Fruit fly (Drosophila melanogaster) whole organism, embryonic: ENCODE results near the gene Pex14.

ENCODE experiments used
- Aef1 ChIP-seq: fragments of 200-800 bp; sonication (Bioruptor generic); IDR thresholded peaks from 3 replicates; pipeline ENCODE4 v1.3.6; 2022; ENCODE audit warnings: missing biosample characterization, missing genetic modification characterization
- CG10267 ChIP-seq: fragments of 200-800 bp; sonication (Bioruptor generic); optimal IDR thresholded peaks from 2 replicates; lab custom pipeline; 2018; ENCODE audit warnings: missing biosample characterization, mild to moderate bottlenecking, missing genetic modification characterization, moderate library complexity
- CG10979 ChIP-seq: fragments of 200-800 bp; sonication (Bioruptor generic); optimal IDR thresholded peaks from 2 replicates; lab custom pipeline; 2018; ENCODE audit warnings: missing biosample characterization, mild to moderate bottlenecking, missing genetic modification characterization, moderate library complexity
- CG11093 ChIP-seq: fragments of 200-800 bp; sonication (Bioruptor generic); IDR thresholded peaks from 3 replicates; pipeline ENCODE4 v1.3.6; 2022; ENCODE audit warnings: missing biosample characterization, missing genetic modification characterization
- CG12299 ChIP-seq: fragments of 200-800 bp; sonication (Bioruptor generic); optimal IDR thresholded peaks from 2 replicates; lab custom pipeline; 2018; ENCODE audit warnings: missing biosample characterization, mild to moderate bottlenecking, missing genetic modification characterization
- CG1233 ChIP-seq: fragments of 200-800 bp; sonication (Bioruptor generic); optimal IDR thresholded peaks from 4 replicates; lab custom pipeline; 2018; ENCODE audit warnings: missing biosample characterization, mild to moderate bottlenecking, missing genetic modification characterization
- CG12391 ChIP-seq: fragments of 200-800 bp; sonication (Bioruptor generic); optimal IDR thresholded peaks from 3 replicates; lab custom pipeline; 2018; ENCODE audit warnings: missing biosample characterization, mild to moderate bottlenecking, missing genetic modification characterization, moderate library complexity
- CG14014 ChIP-seq: fragments of 200-800 bp; sonication (Bioruptor generic); IDR thresholded peaks from 2 replicates; pipeline ENCODE4 v1.3.6; 2022; ENCODE audit warnings: missing biosample characterization, missing genetic modification characterization
- CG14050 ChIP-seq: fragments of 200-800 bp; sonication (Bioruptor generic); IDR thresholded peaks from 3 replicates; pipeline ENCODE4 v1.3.6; 2022; ENCODE audit warnings: missing biosample characterization, missing genetic modification characterization
- CG15479 ChIP-seq: fragments of 200-800 bp; sonication (Bioruptor generic); optimal IDR thresholded peaks from 3 replicates; lab custom pipeline; 2019; ENCODE audit warnings: missing biosample characterization, mild to moderate bottlenecking, missing genetic modification characterization, moderate library complexity
- CG1602 ChIP-seq: fragments of 200-800 bp; sonication (Bioruptor generic); optimal IDR thresholded peaks from 3 replicates; lab custom pipeline; 2016; ENCODE audit warnings: missing biosample characterization, missing genetic modification characterization
- CG2202 ChIP-seq: fragments of 200-800 bp; sonication (Bioruptor generic); optimal IDR thresholded peaks from 2 replicates; lab custom pipeline; 2018; ENCODE audit warnings: missing biosample characterization, mild to moderate bottlenecking, missing genetic modification characterization
- CG4360 ChIP-seq: fragments of 200-800 bp; sonication (Bioruptor generic); IDR thresholded peaks from 2 replicates; pipeline ENCODE4 v1.3.6; 2022; ENCODE audit warnings: missing biosample characterization, missing genetic modification characterization
- CG4617 ChIP-seq: fragments of 200-800 bp; sonication (Bioruptor generic); optimal IDR thresholded peaks from 3 replicates; lab custom pipeline; 2016; ENCODE audit warnings: missing biosample characterization, missing genetic modification characterization, borderline replicate concordance
- CG7963 ChIP-seq: fragments of 200-800 bp; sonication (Bioruptor generic); IDR thresholded peaks from 3 replicates; pipeline ENCODE4 v1.3.6; 2022; ENCODE audit warnings: missing biosample characterization, missing genetic modification characterization; ENCODE audit not compliant: partially characterized antibody
- CG9727 ChIP-seq: fragments of 200-800 bp; sonication (Bioruptor generic); optimal IDR thresholded peaks from 3 replicates; lab custom pipeline; 2017; ENCODE audit warnings: missing biosample characterization, mild to moderate bottlenecking, missing genetic modification characterization
- CG9817 ChIP-seq: fragments of 200-800 bp; sonication (Bioruptor generic); optimal IDR thresholded peaks from 2 replicates; lab custom pipeline; 2018; ENCODE audit warnings: missing biosample characterization, mild to moderate bottlenecking, missing genetic modification characterization, moderate library complexity
- Chrac-16 ChIP-seq: fragments of 200-800 bp; sonication (Bioruptor generic); optimal IDR thresholded peaks from 3 replicates; lab custom pipeline; 2016; ENCODE audit warnings: missing biosample characterization, missing genetic modification characterization
- Dip2 ChIP-seq: fragments of 200-800 bp; sonication (Bioruptor generic); IDR thresholded peaks from 2 replicates; pipeline ENCODE4 v1.3.6; 2022; ENCODE audit warnings: missing biosample characterization, missing genetic modification characterization
- H2.0 ChIP-seq: fragments of 200-800 bp; sonication (Bioruptor generic); IDR thresholded peaks from 2 replicates; pipeline ENCODE4 v1.3.6; 2022; ENCODE audit warnings: missing biosample characterization, missing genetic modification characterization
- Hand ChIP-seq: fragments of 200-800 bp; sonication (Bioruptor generic); optimal IDR thresholded peaks from 2 replicates; lab custom pipeline; 2017; ENCODE audit warnings: mild to moderate bottlenecking, missing biosample characterization, missing genetic modification reagents, missing genetic modification characterization
- NC2β ChIP-seq: fragments of 200-800 bp; sonication (Bioruptor generic); optimal IDR thresholded peaks from 2 replicates; lab custom pipeline; 2016; ENCODE audit warnings: missing biosample characterization, missing genetic modification characterization
- Oli ChIP-seq: fragments of 200-800 bp; sonication (Bioruptor generic); optimal IDR thresholded peaks from 2 replicates; lab custom pipeline; 2018; ENCODE audit warnings: missing biosample characterization, mild to moderate bottlenecking, missing genetic modification characterization, moderate library complexity
- Ptx1 ChIP-seq: fragments of 200-800 bp; sonication (Bioruptor generic); IDR thresholded peaks from 2 replicates; pipeline ENCODE4 v1.3.6; 2022; ENCODE audit warnings: missing biosample characterization, missing genetic modification characterization
- Rx ChIP-seq: fragments of 200-800 bp; sonication (Bioruptor generic); IDR thresholded peaks from 2 replicates; pipeline ENCODE4 v1.3.6; 2022; ENCODE audit warnings: missing biosample characterization, missing genetic modification characterization
- Trl ChIP-seq, 3 experiments: fragments of >200 bp in 2 of 3; fragments of 200-800 bp in 1 of 3; sonication (Bioruptor generic) in 1 of 3; optimal IDR thresholded peaks; 2 replicates in 1 of 3; 3 replicates in 2 of 3; lab custom pipeline; 2016 to 2017; ENCODE audit warnings: missing biosample characterization in 1 of 3, missing genetic modification characterization in 1 of 3
- ase ChIP-seq: fragments of 200-800 bp; sonication (Bioruptor generic); IDR thresholded peaks from 3 replicates; pipeline ENCODE4 v1.3.6; 2022; ENCODE audit warnings: missing biosample characterization, missing genetic modification characterization
- bab2 ChIP-seq: fragments of 200-800 bp; sonication (Bioruptor generic); optimal IDR thresholded peaks from 2 replicates; lab custom pipeline; 2016; ENCODE audit warnings: missing biosample characterization, missing genetic modification characterization
- cato ChIP-seq: fragments of 200-800 bp; sonication (Bioruptor generic); optimal IDR thresholded peaks from 2 replicates; lab custom pipeline; 2016; ENCODE audit warnings: missing biosample characterization, missing genetic modification characterization, borderline replicate concordance
- caup ChIP-seq: fragments of 200-800 bp; sonication (Bioruptor generic); optimal IDR thresholded peaks from 3 replicates; lab custom pipeline; 2017; ENCODE audit warnings: missing biosample characterization, mild to moderate bottlenecking, missing genetic modification characterization, moderate library complexity; ENCODE audit not compliant: severe bottlenecking
- ci ChIP-seq: fragments of 200-800 bp; sonication (Bioruptor generic); IDR thresholded peaks from 3 replicates; pipeline ENCODE4 v1.3.6; 2022; ENCODE audit warnings: missing biosample characterization, missing genetic modification characterization
- dati ChIP-seq: fragments of 200-800 bp; sonication (Bioruptor generic); IDR thresholded peaks from 2 replicates; pipeline ENCODE4 v1.3.6; 2022; ENCODE audit warnings: missing biosample characterization, missing genetic modification characterization
- dmrt11E ChIP-seq: fragments of 200-800 bp; sonication (Bioruptor generic); optimal IDR thresholded peaks from 3 replicates; lab custom pipeline; 2018; ENCODE audit warnings: missing biosample characterization, mild to moderate bottlenecking, missing genetic modification characterization, moderate library complexity
- emc ChIP-seq: fragments of 200-800 bp; sonication (Bioruptor generic); optimal IDR thresholded peaks from 2 replicates; lab custom pipeline; 2016; ENCODE audit warnings: missing biosample characterization, missing genetic modification characterization
- grn ChIP-seq: fragments of 200-800 bp; sonication (Bioruptor generic); optimal IDR thresholded peaks from 3 replicates; lab custom pipeline; 2017; ENCODE audit warnings: missing biosample characterization, missing genetic modification characterization
- hb ChIP-seq: fragments of 200-800 bp; sonication (Bioruptor generic); IDR thresholded peaks from 3 replicates; pipeline ENCODE4 v1.3.6; 2022; ENCODE audit warnings: missing biosample characterization, missing genetic modification characterization; ENCODE audit not compliant: partially characterized antibody
- kay ChIP-seq: fragments of 200-800 bp; sonication (Bioruptor generic); optimal IDR thresholded peaks from 2 replicates; lab custom pipeline; 2016; ENCODE audit warnings: missing biosample characterization, missing genetic modification characterization
- lab ChIP-seq: fragments of 200-800 bp; sonication (Bioruptor generic); optimal IDR thresholded peaks from 3 replicates; lab custom pipeline; 2017; ENCODE audit warnings: missing biosample characterization, missing genetic modification characterization, mild to moderate bottlenecking, moderate library complexity, missing genetic modification reagents
- otp ChIP-seq: fragments of 200-800 bp; sonication (Bioruptor generic); IDR thresholded peaks from 3 replicates; pipeline ENCODE4, ENCODE4 v1.3.6; 2022; ENCODE audit warnings: missing biosample characterization, missing genetic modification characterization
- pfk ChIP-seq: fragments of 200-800 bp; sonication (Bioruptor generic); optimal IDR thresholded peaks from 2 replicates; lab custom pipeline; 2018; ENCODE audit warnings: missing biosample characterization, mild to moderate bottlenecking, missing genetic modification characterization, moderate library complexity
- ranshi ChIP-seq: fragments of 200-800 bp; sonication (Bioruptor generic); IDR thresholded peaks from 2 replicates; pipeline ENCODE4 v1.3.6; 2022; ENCODE audit warnings: missing biosample characterization, missing genetic modification characterization
- seq ChIP-seq: fragments of 200-800 bp; sonication (Bioruptor generic); IDR thresholded peaks from 2 replicates; pipeline ENCODE4 v1.3.6; 2022; ENCODE audit warnings: missing biosample characterization, missing genetic modification characterization
- sqz ChIP-seq: fragments of 200-800 bp; sonication (Bioruptor generic); optimal IDR thresholded peaks from 3 replicates; lab custom pipeline; 2018; ENCODE audit warnings: missing biosample characterization, mild to moderate bottlenecking, missing genetic modification characterization
- stwl ChIP-seq: fragments of 200-800 bp; sonication (Bioruptor generic); optimal IDR thresholded peaks from 3 replicates; lab custom pipeline; 2018; ENCODE audit warnings: missing biosample characterization, mild to moderate bottlenecking, missing genetic modification characterization, moderate library complexity
- tap ChIP-seq: fragments of 200-800 bp; optimal IDR thresholded peaks from 3 replicates; lab custom pipeline; 2019; ENCODE audit warnings: missing biosample characterization, mild to moderate bottlenecking, missing genetic modification characterization, moderate library complexity
- tin ChIP-seq: fragments of 200-800 bp; sonication (Bioruptor generic); optimal IDR thresholded peaks from 3 replicates; lab custom pipeline; 2016; ENCODE audit warnings: missing biosample characterization, missing genetic modification characterization
- tll ChIP-seq, 2 experiments: fragments of 200-800 bp in 1 of 2; fragments of >200 bp in 1 of 2; sonication (Bioruptor generic) in 1 of 2; optimal IDR thresholded peaks; 2 replicates each; lab custom pipeline; 2017 to 2019; ENCODE audit warnings: missing biosample characterization in 2 of 2, missing genetic modification characterization in 2 of 2, mild to moderate bottlenecking in 1 of 2, moderate library complexity in 1 of 2
- yki ChIP-seq: fragments of >200 bp; optimal IDR thresholded peaks from 3 replicates; lab custom pipeline; 2018
- zen2 ChIP-seq: fragments of 200-800 bp; sonication (Bioruptor generic); IDR thresholded peaks from 3 replicates; pipeline ENCODE4 v1.3.6; 2022; ENCODE audit warnings: missing biosample characterization, missing genetic modification characterization; ENCODE audit not compliant: partially characterized antibody
- zfh1 ChIP-seq: fragments of 200-800 bp; sonication (Bioruptor generic); IDR thresholded peaks from 3 replicates; pipeline ENCODE4 v1.3.6; 2022; ENCODE audit warnings: missing biosample characterization, missing genetic modification characterization

The Pex14 gene

DNA sequence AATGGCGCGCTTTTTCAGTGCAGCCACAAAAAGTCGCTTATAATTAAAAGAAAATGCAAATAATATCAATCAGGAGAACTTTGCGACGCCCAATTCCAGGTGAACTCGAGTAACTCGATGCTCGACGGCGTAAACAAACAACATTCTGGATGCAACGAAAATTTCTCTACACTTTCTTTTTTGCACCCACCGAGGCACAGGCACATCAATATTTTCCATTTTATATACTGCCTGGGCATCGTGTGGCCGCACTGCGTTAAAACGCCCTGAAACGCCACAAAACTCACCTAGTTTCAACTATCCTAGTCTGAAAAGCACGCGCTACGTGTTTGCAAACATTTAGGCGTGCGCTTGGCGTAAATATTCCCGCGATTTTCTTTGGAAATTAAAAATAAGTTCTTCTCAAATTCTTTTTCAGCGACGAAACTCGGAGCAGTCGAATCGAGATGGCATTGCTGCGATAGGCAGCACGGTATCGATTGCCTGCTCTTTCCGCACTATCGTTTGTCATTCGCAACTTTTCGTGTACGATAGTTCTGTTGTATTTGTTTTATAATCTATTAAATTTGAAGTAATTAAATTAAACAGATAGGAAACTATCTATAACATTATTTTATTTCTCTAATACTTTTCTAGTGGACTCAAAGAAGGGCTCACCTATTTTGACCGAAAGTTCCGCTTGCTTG is 7.3 kb downstream of the Pex14 start, which contains the start of gene Pcif1:
Gene Pcif1, minus strand, starts transcription at position 456 of the 686 bp plus-strand sequence.
- no peak for TF ChIP-seq CG14014 (GFP tag; lab: Robert Waterston, UW)
- no peak for TF ChIP-seq emc (GFP tag; lab: Kevin White, UChicago)
- no peak for TF ChIP-seq CG15479 (GFP tag; lab: Kevin White, UChicago)
- TF ChIP-seq Ptx1 (GFP tag; lab: Robert Waterston, UW): no peak
- TF ChIP-seq pfk (GFP tag; lab: Kevin White, UChicago): no peak
- TF ChIP-seq tap (tag; lab: Kevin White, UChicago): no peak
- peak; percentile 7 for TF ChIP-seq caup (GFP tag; lab: Kevin White, UChicago)
- TF ChIP-seq NC2β (GFP tag; lab: Kevin White, UChicago): no peak
- TF ChIP-seq CG9817 (tag; lab: Kevin White, UChicago): no peak
- TF ChIP-seq otp (GFP tag; lab: Robert Waterston, UW): no peak
- no peak for TF ChIP-seq CG1233 (GFP tag; lab: Kevin White, UChicago)
- peak; percentile 44 for TF ChIP-seq CG4617 (GFP tag; lab: Kevin White, UChicago)
- TF ChIP-seq CG12299: peak; percentile 4
- no peak for TF ChIP-seq Hand
- TF ChIP-seq zfh1 (GFP tag; lab: Robert Waterston, UW): peak; percentile 53; the same call in 2 of the 3 replicates
- TF ChIP-seq CG9727 (GFP tag; lab: Kevin White, UChicago): no peak
- no peak for TF ChIP-seq dmrt11E (tag; lab: Kevin White, UChicago)
- TF ChIP-seq CG1602: no peak
- TF ChIP-seq hb (GFP tag; lab: Robert Waterston, UW): peak; percentile 98
- no peak for TF ChIP-seq cato (GFP tag; lab: Kevin White, UChicago)
- TF ChIP-seq ase (GFP tag; lab: Robert Waterston, UW): no peak
- no peak for TF ChIP-seq lab (GFP tag; lab: Kevin White, UChicago)
- peak; percentile 6 for TF ChIP-seq CG10979
- peak; percentile 11 for TF ChIP-seq CG12391 (tag; lab: Kevin White, UChicago)
- TF ChIP-seq CG2202: no peak
- TF ChIP-seq zen2 (GFP tag; lab: Robert Waterston, UW): peak; percentile 99
- TF ChIP-seq Chrac-16 (GFP tag; lab: Kevin White, UChicago): no peak
- TF ChIP-seq tin: no peak
- peak; percentile 39; the same call in 1 of the 3 replicates for TF ChIP-seq ci (GFP tag; lab: Robert Waterston, UW)
- TF ChIP-seq Aef1 (GFP tag; lab: Robert Waterston, UW): no peak
- no peak for TF ChIP-seq seq (GFP tag; lab: Robert Waterston, UW)
- peak; percentile 59 for TF ChIP-seq CG10267 (tag; lab: Kevin White, UChicago)
- no peak for TF ChIP-seq CG4360
- no peak for TF ChIP-seq Rx (GFP tag; lab: Robert Waterston, UW)
- TF ChIP-seq stwl: peak; percentile 62
- no peak for TF ChIP-seq tll (GFP tag; optimal IDR thresholded peaks at IDR 0.05; lab: Kevin White, UChicago)
- no peak for TF ChIP-seq Dip2 (GFP tag; lab: Robert Waterston, UW)
- TF ChIP-seq H2.0: no peak
- TF ChIP-seq dati: no peak
- TF ChIP-seq ranshi (GFP tag; lab: Robert Waterston, UW): no peak
- TF ChIP-seq CG14050 (GFP tag; lab: Robert Waterston, UW): no peak
- no peak for TF ChIP-seq grn
- peak; percentile 99 for TF ChIP-seq CG7963 (GFP tag; lab: Robert Waterston, UW)
- no peak for TF ChIP-seq Oli (tag; lab: Kevin White, UChicago)
- no peak for TF ChIP-seq sqz (GFP tag; lab: Kevin White, UChicago)
- TF ChIP-seq Trl (optimal IDR thresholded peaks at IDR 0.05; lab: Kevin White, UChicago): no peak
- no peak for TF ChIP-seq Trl (GFP tag; optimal IDR thresholded peaks at IDR 0.05; lab: Kevin White, UChicago)
- no peak for TF ChIP-seq bab2 (GFP tag; lab: Kevin White, UChicago)
- TF ChIP-seq yki: no peak
- no peak for TF ChIP-seq kay (GFP tag; lab: Kevin White, UChicago)
- TF ChIP-seq CG11093 (GFP tag; lab: Robert Waterston, UW): no peak
